Worm (Caenorhabditis elegans): ENCODE data around the gene hpo-34.

hpo-34 gene

ce11 chrX:11518415-11518814 lies 451 bp downstream of the hpo-34 start:
- TF ChIP-seq pqm-1 (tag; optimal IDR thresholded peaks at IDR 0.05), result peak; percentile 42
- TF ChIP-seq zag-1 (tag; optimal IDR thresholded peaks at IDR 0.05), result no peak
- no peak for TF ChIP-seq mdl-1 (tag; optimal IDR thresholded peaks at IDR 0.05)
- no peak for TF ChIP-seq cey-2 (tag; optimal IDR thresholded peaks at IDR 0.05; ENCODE audit: borderline replicate concordance, insufficient read depth)
- TF ChIP-seq aly-2 (tag; optimal IDR thresholded peaks at IDR 0.05), result no peak
- peak; percentile 45 for TF ChIP-seq nhr-77 (tag; optimal IDR thresholded peaks at IDR 0.05)
- no peak for TF ChIP-seq dpl-1 (GFP tag; optimal IDR thresholded peaks at IDR 0.05)
- peak; percentile 62 for TF ChIP-seq nhr-28 (tag; optimal IDR thresholded peaks at IDR 0.05)
- TF ChIP-seq lim-7 (GFP tag; IDR thresholded peaks at IDR 0.05), result no peak
- no peak for TF ChIP-seq daf-16 (GFP tag; optimal IDR thresholded peaks at IDR 0.05)
- TF ChIP-seq daf-16 (tag; optimal IDR thresholded peaks at IDR 0.05), result peak; percentile 40
- no peak for TF ChIP-seq mdt-29 (GFP tag; IDR thresholded peaks at IDR 0.05)
- peak; percentile 15 for TF ChIP-seq dve-1 (tag; optimal IDR thresholded peaks at IDR 0.05; ENCODE audit: insufficient read depth)
- TF ChIP-seq hlh-11 (tag; optimal IDR thresholded peaks at IDR 0.05), result peak; percentile 21

ce11 chrX:11517433-11517832 lies 1.4 kb downstream of the hpo-34 start:
- no peak for TF ChIP-seq nhr-11 (tag; optimal IDR thresholded peaks at IDR 0.05)
- no peak for TF ChIP-seq ceh-32 (tag; optimal IDR thresholded peaks at IDR 0.05; ENCODE audit: poor library complexity)
- no peak for TF ChIP-seq mxl-2 (GFP tag; conservative IDR thresholded peaks at IDR 0.05)
- TF ChIP-seq aha-1 (tag), result no peak
- peak in 1 of 2 experiments; percentile 90 for TF ChIP-seq unc-62 (GFP tag; optimal IDR thresholded peaks at IDR 0.05 in 1 of 2)
- TF ChIP-seq unc-62 (tag; optimal IDR thresholded peaks at IDR 0.05), result no peak

DNA sequence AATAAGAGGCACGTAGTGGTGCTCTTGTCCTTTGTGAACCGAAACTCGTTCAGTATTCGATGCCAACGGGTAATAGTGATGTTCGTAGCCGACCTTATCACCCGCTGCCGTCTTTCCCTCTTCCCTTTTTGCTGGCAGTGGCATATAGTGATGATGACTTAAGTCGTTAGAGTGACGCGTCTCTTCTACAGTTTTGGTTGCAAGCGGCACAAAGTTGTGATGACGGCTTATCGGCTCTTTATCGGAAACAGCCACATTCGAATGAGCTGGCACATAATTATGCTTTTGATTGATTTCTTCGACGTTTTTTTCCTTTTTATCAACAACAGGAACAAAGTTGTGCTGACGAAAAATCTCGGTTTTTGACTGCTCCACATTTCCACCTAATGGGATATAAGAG lies 3.5 kb downstream of the hpo-34 start:
- TF ChIP-seq ztf-7 (tag; optimal IDR thresholded peaks at IDR 0.05) (no peak), egl-27 (tag; optimal IDR thresholded peaks at IDR 0.05) (no peak), egl-43 (GFP tag; IDR thresholded peaks at IDR 0.05) (no peak), lsy-2 (tag; optimal IDR thresholded peaks at IDR 0.05) (peak in 1 of 2 experiments; percentile 30), ces-1 (GFP tag; optimal IDR thresholded peaks at IDR 0.05) (no peak), nhr-28 (tag; optimal IDR thresholded peaks at IDR 0.05) (peak; percentile 94), zfp-2 (tag; optimal IDR thresholded peaks at IDR 0.05) (no peak), ceh-28 (tag; optimal IDR thresholded peaks at IDR 0.05) (no peak), ceh-82 (tag; optimal IDR thresholded peaks at IDR 0.05) (no peak), spr-3 (GFP tag; optimal IDR thresholded peaks at IDR 0.05) (no peak), set-16 (GFP tag; IDR thresholded peaks at IDR 0.05) (no peak), aly-2 (tag; optimal IDR thresholded peaks at IDR 0.05) (no peak), ceh-20 (GFP tag; IDR thresholded peaks at IDR 0.05) (peak; percentile 61; the same call in 1 of the 2 replicates), unc-62 (GFP tag; optimal IDR thresholded peaks at IDR 0.05 in 1 of 2) (no peak), unc-62 (tag; optimal IDR thresholded peaks at IDR 0.05) (no peak), Y5F2A.4 (GFP tag; optimal IDR thresholded peaks at IDR 0.05) (no peak), skn-1 (tag; optimal IDR thresholded peaks at IDR 0.05) (no peak), nhr-77 (tag; optimal IDR thresholded peaks at IDR 0.05) (peak; percentile 78), Y48G9A.11 (GFP tag; IDR thresholded peaks at IDR 0.05) (no peak), madf-9 (GFP tag; conservative IDR thresholded peaks at IDR 0.05) (0 out of 2 replicates have a peak, but pooled peaks have one; percentile 15), dpl-1 (GFP tag; optimal IDR thresholded peaks at IDR 0.05) (no peak), nhr-41 (GFP tag; IDR thresholded peaks at IDR 0.05) (no peak), jun-1 (tag; optimal IDR thresholded peaks at IDR 0.05) (peak; percentile 29), ama-1 (optimal IDR thresholded peaks at IDR 0.05) (no peak), ceh-62 (tag; optimal IDR thresholded peaks at IDR 0.05) (no peak), hlh-30 (tag; optimal IDR thresholded peaks at IDR 0.05; ENCODE audit: insufficient read depth) (peak; percentile 34), R02D3.7 (tag; optimal IDR thresholded peaks at IDR 0.05) (no peak), nhr-111 (GFP tag; optimal IDR thresholded peaks at IDR 0.05) (no peak), F49E8.2 (tag; optimal IDR thresholded peaks at IDR 0.05; ENCODE audit: borderline replicate concordance) (no peak), ctbp-1 (GFP tag; IDR thresholded peaks at IDR 0.05) (no peak), daf-12 (tag; optimal IDR thresholded peaks at IDR 0.05) (no peak), mxl-2 (GFP tag; conservative IDR thresholded peaks at IDR 0.05) (no peak), lin-13 (GFP tag; optimal IDR thresholded peaks at IDR 0.05) (no peak), mdt-29 (GFP tag; IDR thresholded peaks at IDR 0.05) (no peak), F10B5.3 (tag; optimal IDR thresholded peaks at IDR 0.05) (no peak), hlh-11 (tag; optimal IDR thresholded peaks at IDR 0.05) (peak; percentile 92), nhr-10 (tag; optimal IDR thresholded peaks at IDR 0.05) (peak; percentile 69), dmd-9 (GFP tag; IDR thresholded peaks at IDR 0.05) (no peak)

Data from whole organism, L4 larva.